Fruit fly (Drosophila melanogaster): ENCODE results near the gene tzn.

tzn gene

DNA sequence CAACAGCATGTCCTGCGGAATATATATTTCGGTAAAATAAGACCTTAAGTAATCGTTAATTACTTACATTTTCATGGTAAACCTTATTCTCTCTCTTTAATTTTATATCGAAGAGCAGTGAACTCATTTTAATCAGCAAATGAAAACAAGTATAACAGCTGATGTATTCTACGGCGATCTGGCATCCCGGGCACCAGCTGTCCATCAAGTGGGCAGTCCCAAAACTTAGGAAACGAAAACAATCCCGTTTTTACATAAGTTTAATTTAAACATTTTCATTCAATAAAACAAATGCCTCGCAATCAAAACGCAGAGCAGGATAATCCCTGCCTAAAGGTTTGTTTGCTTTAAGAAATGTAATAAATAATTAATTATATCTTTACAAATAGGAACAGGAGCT lies 29.1 kb upstream of the tzn start, which contains the start of the genes CG4074 and CG4186:
Gene CG4074 (minus strand): TSS at position 151 of the 400 bp plus-strand sequence.
Gene CG4186 (plus strand): TSS at position 237 of the 400 bp plus-strand sequence.
- TF ChIP-seq OdsH (GFP tag; optimal IDR thresholded peaks at IDR 0.05) = no peak
- TF ChIP-seq vri (GFP tag; optimal IDR thresholded peaks at IDR 0.05) = peak; percentile 27
- peak; percentile 45 for TF ChIP-seq fkh (GFP tag; optimal IDR thresholded peaks at IDR 0.05)
- TF ChIP-seq Eip78C (GFP tag) = peak; percentile 51

DNA sequence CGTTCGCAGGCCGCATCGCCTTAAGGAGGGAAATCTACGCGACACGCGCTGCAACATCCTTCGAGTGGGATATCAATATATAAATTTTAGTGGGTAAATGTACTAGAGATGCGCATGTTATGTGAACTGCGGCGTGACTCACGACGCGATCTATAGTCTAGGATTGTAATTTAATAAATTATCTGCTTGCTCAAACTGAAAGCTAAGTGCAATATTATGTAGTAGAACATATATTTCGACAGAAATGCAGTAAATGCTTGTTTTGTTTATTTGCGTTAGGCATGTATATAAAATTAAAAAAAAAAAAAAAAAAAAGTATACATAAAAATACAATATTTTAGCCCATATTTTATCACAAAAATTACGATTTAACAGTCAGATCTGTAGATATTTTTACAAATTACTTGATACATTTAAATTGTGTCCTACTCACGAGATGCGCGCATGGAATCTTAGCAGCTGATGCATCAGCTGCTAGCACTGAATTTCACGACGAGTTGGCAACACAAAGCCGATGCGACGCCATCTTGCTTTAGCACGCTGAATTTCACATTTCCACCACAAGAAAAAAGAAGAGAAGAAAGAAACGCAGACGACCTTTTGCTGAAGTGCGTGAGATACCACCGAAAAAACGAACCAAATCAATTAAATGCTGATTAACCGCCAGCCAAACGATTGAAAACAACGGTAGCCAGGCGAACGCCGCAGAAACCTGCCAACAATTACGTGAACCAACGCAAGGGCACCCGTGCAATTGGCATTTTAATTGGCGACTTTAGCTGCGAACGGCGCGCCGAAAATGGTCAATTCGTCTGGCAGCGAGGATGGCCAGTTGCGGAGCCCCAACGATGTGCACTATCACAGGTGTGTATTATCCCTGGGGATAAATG lies 27.2 kb upstream of the tzn start, which contains the start of the genes CG4042 and Pitslre:
Gene CG4042 (minus strand): TSS at position 507 of the 890 bp plus-strand sequence.
Gene Pitslre (plus strand): TSS at position 528 of the 890 bp plus-strand sequence.
- peak; percentile 47 for TF ChIP-seq CG3032 (tag; optimal IDR thresholded peaks at IDR 0.05)
- TF ChIP-seq fd85E (GFP tag; optimal IDR thresholded peaks at IDR 0.05) = no peak
- no peak for TF ChIP-seq dac (GFP tag; optimal IDR thresholded peaks at IDR 0.05)
- TF ChIP-seq CG8119 (GFP tag; IDR thresholded peaks at IDR 0.05) = no peak
- TF ChIP-seq Blimp-1 (GFP tag; optimal IDR thresholded peaks at IDR 0.05) = no peak
- peak; percentile 57 for TF ChIP-seq Hr4 (GFP tag; optimal IDR thresholded peaks at IDR 0.05)
- peak; percentile 40 for TF ChIP-seq Met (GFP tag; optimal IDR thresholded peaks at IDR 0.05)
- no peak for TF ChIP-seq CG6808 (GFP tag; optimal IDR thresholded peaks at IDR 0.05)
- TF ChIP-seq Hr38 (GFP tag; optimal IDR thresholded peaks at IDR 0.05) = no peak
- peak; percentile 25 for TF ChIP-seq Sox15 (GFP tag; optimal IDR thresholded peaks at IDR 0.05)
- no peak for TF ChIP-seq CG4318 (GFP tag; optimal IDR thresholded peaks at IDR 0.05)
- peak; percentile 66 for TF ChIP-seq CG3919 (GFP tag; optimal IDR thresholded peaks at IDR 0.05)
- TF ChIP-seq eg (GFP tag; IDR thresholded peaks at IDR 0.05) = peak; percentile 36; the same call in 1 of the 3 replicates
- TF ChIP-seq vri (GFP tag; optimal IDR thresholded peaks at IDR 0.05) = no peak
- TF ChIP-seq acj6 (GFP tag; optimal IDR thresholded peaks at IDR 0.05) = peak; percentile 66
- TF ChIP-seq CG11902 (GFP tag; optimal IDR thresholded peaks at IDR 0.05) = peak; percentile 24
- no peak for TF ChIP-seq CG9139 (GFP tag; optimal IDR thresholded peaks at IDR 0.05)
- TF ChIP-seq CG34406 (GFP tag; optimal IDR thresholded peaks at IDR 0.05) = peak; percentile 57
- TF ChIP-seq topi (GFP tag; optimal IDR thresholded peaks at IDR 0.05) = no peak
- TF ChIP-seq Sox102F (GFP tag; optimal IDR thresholded peaks at IDR 0.05) = peak; percentile 54
- TF ChIP-seq CG8319 (GFP tag; optimal IDR thresholded peaks at IDR 0.05) = no peak
- no peak for TF ChIP-seq CG6276 (GFP tag; optimal IDR thresholded peaks at IDR 0.05)
- peak; percentile 29 for TF ChIP-seq cyc (GFP tag; optimal IDR thresholded peaks at IDR 0.05)
- peak; percentile 28 for TF ChIP-seq Hr39 (GFP tag; optimal IDR thresholded peaks at IDR 0.05)
- TF ChIP-seq CG31627 (GFP tag; optimal IDR thresholded peaks at IDR 0.05) = peak; percentile 18
- no peak for TF ChIP-seq fkh (GFP tag; optimal IDR thresholded peaks at IDR 0.05)
- no peak for TF ChIP-seq Eip93F (GFP tag; optimal IDR thresholded peaks at IDR 0.05)
- TF ChIP-seq CG11294 (GFP tag; IDR thresholded peaks at IDR 0.05) = no peak
- TF ChIP-seq CG32006 (GFP tag; optimal IDR thresholded peaks at IDR 0.05) = peak; percentile 29
- TF ChIP-seq Lpt (GFP tag; optimal IDR thresholded peaks at IDR 0.05) = peak; percentile 1
- peak; percentile 58 for TF ChIP-seq CG8632 (GFP tag; optimal IDR thresholded peaks at IDR 0.05)
- no peak for TF ChIP-seq CG15336 (GFP tag; IDR thresholded peaks at IDR 0.05)
- no peak for TF ChIP-seq CG6854 (GFP tag; optimal IDR thresholded peaks at IDR 0.05)
- peak; percentile 48 for TF ChIP-seq Eip75B (GFP tag; optimal IDR thresholded peaks at IDR 0.05)
- no peak for TF ChIP-seq CG1621 (tag; optimal IDR thresholded peaks at IDR 0.05)
- peak; percentile 76 for TF ChIP-seq Eip78C (GFP tag)
- peak; percentile 51 for TF ChIP-seq Smox (GFP tag; optimal IDR thresholded peaks at IDR 0.05)
- TF ChIP-seq CG10669 (GFP tag; optimal IDR thresholded peaks at IDR 0.05) = no peak
- TF ChIP-seq esn (GFP tag; optimal IDR thresholded peaks at IDR 0.05) = peak; percentile 58
- TF ChIP-seq pdm3 (GFP tag; optimal IDR thresholded peaks at IDR 0.05) = peak; percentile 41
- TF ChIP-seq CG6163 (GFP tag; IDR thresholded peaks at IDR 0.05) = no peak
- TF ChIP-seq CG10631 (GFP tag; optimal IDR thresholded peaks at IDR 0.05) = peak; percentile 76
- TF ChIP-seq Ets21C (GFP tag; optimal IDR thresholded peaks at IDR 0.05) = peak; percentile 12
- peak; percentile 30 for TF ChIP-seq lz (GFP tag; optimal IDR thresholded peaks at IDR 0.05)
- TF ChIP-seq OdsH (GFP tag; optimal IDR thresholded peaks at IDR 0.05) = peak; percentile 60
- TF ChIP-seq dsx (GFP tag; optimal IDR thresholded peaks at IDR 0.05; ENCODE audit: poor library complexity, severe bottlenecking) = no peak
- TF ChIP-seq spab (GFP tag; optimal IDR thresholded peaks at IDR 0.05) = no peak
